Worm (Caenorhabditis elegans): Measurements from ENCODE around the gene tnt-4.

ce11 chrV:2013824-2014223 is 21.1 kb upstream of the tnt-4 start, which contains the start of gene F59A7.11:
- TF ChIP-seq snpc-4 (tag; optimal IDR thresholded peaks at IDR 0.05) (no peak), ztf-11 (tag; optimal IDR thresholded peaks at IDR 0.05) (no peak), skn-1 (tag; optimal IDR thresholded peaks at IDR 0.05) (no peak), nhr-129 (tag; optimal IDR thresholded peaks at IDR 0.05) (no peak), unc-55 (GFP tag; optimal IDR thresholded peaks at IDR 0.05) (no peak), lin-39 (tag; optimal IDR thresholded peaks at IDR 0.05) (no peak), unc-39 (tag; optimal IDR thresholded peaks at IDR 0.05) (no peak), zag-1 (tag; optimal IDR thresholded peaks at IDR 0.05) (no peak), sma-9 (GFP tag; optimal IDR thresholded peaks at IDR 0.05) (no peak), sma-9 (tag; optimal IDR thresholded peaks at IDR 0.05) (no peak)

Measured in whole organism, L2 larva.